Fruit fly (Drosophila melanogaster): ENCODE data around the gene CG31140.

CG31140 gene

DNA sequence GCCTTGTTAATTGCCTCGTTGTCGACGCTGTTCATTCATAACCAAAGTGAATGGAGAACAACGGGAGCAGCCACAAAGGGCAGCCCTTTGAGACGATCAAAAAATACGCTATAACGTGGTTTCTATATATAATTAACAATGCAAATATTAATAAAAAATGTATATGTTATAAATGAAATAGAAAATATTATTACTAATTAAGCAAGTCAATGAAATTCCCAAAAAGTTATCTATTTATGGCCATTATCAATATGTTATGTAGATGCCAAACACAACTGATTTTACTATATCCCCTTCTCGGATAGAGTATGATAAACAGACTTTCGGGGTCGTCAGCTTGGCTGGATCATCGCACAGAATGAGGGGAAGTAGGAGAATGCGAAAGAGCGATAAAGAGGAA, 6.5 kb downstream of the CG31140 start (continued):
- no peak for TF ChIP-seq exex (tag; optimal IDR thresholded peaks at IDR 0.05)
- no peak for TF ChIP-seq CG8478 (optimal IDR thresholded peaks at IDR 0.05)
- peak; percentile 62 for TF ChIP-seq Nf-YC (tag; optimal IDR thresholded peaks at IDR 0.05)
- TF ChIP-seq Rfx (GFP tag; IDR thresholded peaks at IDR 0.05): peak; percentile 48
- no peak for TF ChIP-seq Asciz (GFP tag; optimal IDR thresholded peaks at IDR 0.05)
- TF ChIP-seq crp (GFP tag; optimal IDR thresholded peaks at IDR 0.05): no peak
- TF ChIP-seq CG12236 (GFP tag; optimal IDR thresholded peaks at IDR 0.05): no peak
- TF ChIP-seq Xbp1 (GFP tag; optimal IDR thresholded peaks at IDR 0.05): peak; percentile 15
- TF ChIP-seq CG2202 (tag; optimal IDR thresholded peaks at IDR 0.05): no peak
- peak; percentile 17 for TF ChIP-seq ewg (GFP tag; optimal IDR thresholded peaks at IDR 0.05)
- no peak for TF ChIP-seq CG18764 (GFP tag; optimal IDR thresholded peaks at IDR 0.05)
- no peak for TF ChIP-seq CG13775 (GFP tag; optimal IDR thresholded peaks at IDR 0.05)
- no peak for TF ChIP-seq Lpt (GFP tag; optimal IDR thresholded peaks at IDR 0.05)
- no peak for TF ChIP-seq CG11247 (GFP tag; IDR thresholded peaks at IDR 0.05)
- 0 out of 3 replicates have a peak, but pooled peaks have one; percentile 51 for TF ChIP-seq CG2889 (GFP tag; IDR thresholded peaks at IDR 0.05)
- TF ChIP-seq PHDP (tag; optimal IDR thresholded peaks at IDR 0.05): peak; percentile 67
- TF ChIP-seq seq (GFP tag; IDR thresholded peaks at IDR 0.05): no peak
- TF ChIP-seq CG15514 (GFP tag; optimal IDR thresholded peaks at IDR 0.05): peak; percentile 14
- TF ChIP-seq Camta (GFP tag; optimal IDR thresholded peaks at IDR 0.05): no peak
- peak; percentile 51 for TF ChIP-seq stc (GFP tag; IDR thresholded peaks at IDR 0.05)
- peak; percentile 63 for TF ChIP-seq Fer1 (GFP tag; optimal IDR thresholded peaks at IDR 0.05)
- no peak for TF ChIP-seq CG6254 (GFP tag; optimal IDR thresholded peaks at IDR 0.05)
- no peak for TF ChIP-seq Stat92E (GFP tag; optimal IDR thresholded peaks at IDR 0.05)
- 0 out of 3 replicates have a peak, but pooled peaks have one; percentile 52 for TF ChIP-seq ci (GFP tag; IDR thresholded peaks at IDR 0.05)
- no peak for TF ChIP-seq Bgb (GFP tag; IDR thresholded peaks at IDR 0.05; ENCODE audit: partially characterized antibody)
- no peak for TF ChIP-seq Neu2 (GFP tag; optimal IDR thresholded peaks at IDR 0.05; ENCODE audit: borderline replicate concordance)
- no peak for TF ChIP-seq luna (GFP tag; optimal IDR thresholded peaks at IDR 0.05)
- no peak for TF ChIP-seq kah (GFP tag; optimal IDR thresholded peaks at IDR 0.05)
- peak; percentile 67 for TF ChIP-seq CG7839 (tag; optimal IDR thresholded peaks at IDR 0.05)
- TF ChIP-seq CG12104 (GFP tag; optimal IDR thresholded peaks at IDR 0.05): peak; percentile 17
- TF ChIP-seq pnt (GFP tag; optimal IDR thresholded peaks at IDR 0.05): no peak
- TF ChIP-seq Sry-β (GFP tag; optimal IDR thresholded peaks at IDR 0.05): no peak
- TF ChIP-seq dmrt99B (tag; optimal IDR thresholded peaks at IDR 0.05): peak; percentile 58
- peak; percentile 29 for TF ChIP-seq Dek (tag; optimal IDR thresholded peaks at IDR 0.05)
- TF ChIP-seq CG1602 (GFP tag; optimal IDR thresholded peaks at IDR 0.05): no peak
- TF ChIP-seq CG8359 (GFP tag; optimal IDR thresholded peaks at IDR 0.05; ENCODE audit: borderline replicate concordance): no peak
- no peak for TF ChIP-seq CG5953 (GFP tag; IDR thresholded peaks at IDR 0.05)
- no peak for TF ChIP-seq CG17612 (GFP tag; IDR thresholded peaks at IDR 0.05)
- TF ChIP-seq cato (GFP tag; optimal IDR thresholded peaks at IDR 0.05; ENCODE audit: borderline replicate concordance): no peak
- TF ChIP-seq Dip2 (GFP tag; IDR thresholded peaks at IDR 0.05): no peak
- TF ChIP-seq chinmo (GFP tag; IDR thresholded peaks at IDR 0.05; ENCODE audit: partially characterized antibody): no peak
- TF ChIP-seq MESR4 (GFP tag; optimal IDR thresholded peaks at IDR 0.05): no peak
- peak; percentile 32 for TF ChIP-seq CG10147 (GFP tag; optimal IDR thresholded peaks at IDR 0.05)
- peak; percentile 66 for TF ChIP-seq slbo (GFP tag; IDR thresholded peaks at IDR 0.05)
- no peak for TF ChIP-seq sim (GFP tag; IDR thresholded peaks at IDR 0.05)
- no peak for TF ChIP-seq NC2β (GFP tag; optimal IDR thresholded peaks at IDR 0.05)
- peak; percentile 69 for TF ChIP-seq Sox102F (GFP tag; optimal IDR thresholded peaks at IDR 0.05)
- no peak for TF ChIP-seq Tbp (GFP tag; optimal IDR thresholded peaks at IDR 0.05)
- no peak for TF ChIP-seq Dp (GFP tag; optimal IDR thresholded peaks at IDR 0.05)
- no peak for TF ChIP-seq Usf (GFP tag; optimal IDR thresholded peaks at IDR 0.05)
- TF ChIP-seq en (GFP tag; optimal IDR thresholded peaks at IDR 0.05): no peak

All from whole organism, embryonic.